Fruit fly (Drosophila melanogaster) S2 (cell line): ENCODE data around the gene CG8516.

Source experiments
- CG8478 ChIP-seq: fragments of >200 bp; optimal IDR thresholded peaks from 2 replicates; lab custom pipeline; 2018
- CTCF ChIP-seq, 2 experiments: fragments of >200 bp; optimal IDR thresholded peaks; 2 replicates each; lab custom pipeline; 2018

DNA sequence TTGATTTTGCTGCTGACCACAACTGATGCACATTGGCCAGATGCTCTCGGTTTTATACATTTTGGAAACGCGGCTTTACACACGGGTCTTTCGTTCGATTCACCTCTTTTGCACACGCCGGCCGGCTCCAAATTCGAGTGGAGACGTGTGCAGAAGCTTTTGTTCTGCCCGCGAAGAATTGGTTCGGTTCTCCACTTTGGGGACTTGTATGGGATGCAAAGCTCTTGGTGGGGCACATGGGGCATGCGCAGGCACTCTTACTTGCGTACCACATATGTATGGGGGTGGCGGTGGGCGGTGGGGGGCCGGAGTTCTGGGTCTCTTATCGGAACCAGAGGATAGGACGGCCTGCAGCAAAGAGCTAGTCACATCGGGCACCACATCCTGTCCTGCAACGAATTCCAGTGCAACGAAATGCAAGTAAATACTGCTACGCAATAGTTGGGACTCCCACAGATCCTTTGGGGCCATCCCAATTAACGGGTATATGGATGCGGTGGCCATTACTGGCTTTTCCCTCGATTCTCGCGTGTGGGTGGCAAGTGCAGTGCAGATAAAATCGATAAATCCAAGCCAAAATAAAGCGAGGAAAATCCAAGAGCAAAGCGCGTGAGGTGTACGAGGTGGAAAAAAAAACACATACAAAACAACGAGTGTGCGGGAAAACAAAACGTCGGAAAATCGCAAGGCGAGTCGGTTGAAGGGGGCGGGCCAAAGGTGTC is 8.6 kb upstream of the CG8516 start, which contains the start of the genes MtnA and CG8500:
- TF ChIP-seq CG8478 (no peak), CTCF (optimal IDR thresholded peaks at IDR 0.05; lab: Kevin White, UChicago) (no peak)
